Worm (Caenorhabditis elegans): ENCODE data around the gene T26H8.4.

DNA sequence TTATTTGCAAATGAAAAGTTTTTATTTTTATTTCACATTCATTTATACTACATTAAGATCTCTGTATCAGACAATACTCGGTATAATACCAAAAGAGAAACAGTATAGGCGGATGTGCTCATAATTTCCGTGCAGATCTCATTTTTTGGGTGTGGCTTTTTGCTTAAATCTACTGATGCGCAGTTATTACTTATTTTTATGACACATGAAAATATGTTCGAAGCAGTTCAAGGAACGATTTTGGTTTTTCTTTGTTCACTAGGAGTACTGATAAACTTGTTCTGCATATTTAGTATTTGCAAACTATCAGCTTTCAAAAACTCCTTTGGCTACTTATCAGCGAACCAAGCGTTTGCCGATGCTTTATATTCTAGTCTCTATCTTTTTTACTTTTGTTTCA is 45.7 kb upstream of the T26H8.4 start, which contains the start of gene srx-58:
- TF ChIP-seq elt-3 (tag; optimal IDR thresholded peaks at IDR 0.05), result no peak
- TF ChIP-seq aha-1 (tag; optimal IDR thresholded peaks at IDR 0.05), result no peak
- TF ChIP-seq unc-62 (GFP tag; optimal IDR thresholded peaks at IDR 0.05), result no peak
- no peak for TF ChIP-seq snpc-4 (tag; optimal IDR thresholded peaks at IDR 0.05)
- no peak for TF ChIP-seq nhr-28 (tag; optimal IDR thresholded peaks at IDR 0.05)
- no peak for TF ChIP-seq lin-15B (tag; optimal IDR thresholded peaks at IDR 0.05)
- TF ChIP-seq lin-39 (tag; optimal IDR thresholded peaks at IDR 0.05), result no peak
- TF ChIP-seq nhr-12 (tag; optimal IDR thresholded peaks at IDR 0.05), result no peak
- TF ChIP-seq unc-86 (tag; optimal IDR thresholded peaks at IDR 0.05), result no peak
- TF ChIP-seq zag-1 (tag; optimal IDR thresholded peaks at IDR 0.05), result no peak
- no peak for TF ChIP-seq nhr-90 (tag; optimal IDR thresholded peaks at IDR 0.05; ENCODE audit: poor library complexity)
- no peak for TF ChIP-seq nhr-237 (tag; optimal IDR thresholded peaks at IDR 0.05)
- no peak for TF ChIP-seq Y116A8C.19 (tag; optimal IDR thresholded peaks at IDR 0.05; ENCODE audit: borderline replicate concordance)

All from whole organism, L1 larva.